Worm (Caenorhabditis elegans): ENCODE data around the gene R12G8.1.

Gene R12G8.1

ce11 chrV:17722553-17722952 is 26.5 kb downstream of the R12G8.1 start:
- TF ChIP-seq sea-1 (GFP tag; conservative IDR thresholded peaks at IDR 0.05) (no peak), tra-4 (tag; optimal IDR thresholded peaks at IDR 0.05) (no peak), pes-1 (GFP tag; IDR thresholded peaks at IDR 0.05) (no peak), ets-7 (tag; optimal IDR thresholded peaks at IDR 0.05) (no peak), ama-1 (optimal IDR thresholded peaks at IDR 0.05) (no peak), ceh-13 (GFP tag; optimal IDR thresholded peaks at IDR 0.05) (no peak), flt-1 (GFP tag; IDR thresholded peaks at IDR 0.05) (no peak), B0310.2 (tag; optimal IDR thresholded peaks at IDR 0.05) (no peak), scrt-1 (GFP tag; IDR thresholded peaks at IDR 0.05) (no peak)

ce11 chrV:17721709-17722108 is 27.3 kb downstream of the R12G8.1 start:
- TF ChIP-seq flt-1 (GFP tag; IDR thresholded peaks at IDR 0.05) (no peak), aly-1 (tag; optimal IDR thresholded peaks at IDR 0.05) (no peak), ets-7 (tag; optimal IDR thresholded peaks at IDR 0.05) (no peak), hnd-1 (tag; optimal IDR thresholded peaks at IDR 0.05) (no peak), tra-4 (tag; optimal IDR thresholded peaks at IDR 0.05) (no peak), pes-1 (GFP tag; IDR thresholded peaks at IDR 0.05) (no peak), tbx-11 (GFP tag; IDR thresholded peaks at IDR 0.05) (no peak), hmg-4 (GFP tag; optimal IDR thresholded peaks at IDR 0.05) (no peak), ceh-13 (GFP tag; optimal IDR thresholded peaks at IDR 0.05) (no peak), scrt-1 (GFP tag; IDR thresholded peaks at IDR 0.05) (no peak), B0310.2 (tag; optimal IDR thresholded peaks at IDR 0.05) (no peak), F13C5.2 (tag; optimal IDR thresholded peaks at IDR 0.05) (no peak), ceh-36 (tag; optimal IDR thresholded peaks at IDR 0.05) (no peak)

DNA sequence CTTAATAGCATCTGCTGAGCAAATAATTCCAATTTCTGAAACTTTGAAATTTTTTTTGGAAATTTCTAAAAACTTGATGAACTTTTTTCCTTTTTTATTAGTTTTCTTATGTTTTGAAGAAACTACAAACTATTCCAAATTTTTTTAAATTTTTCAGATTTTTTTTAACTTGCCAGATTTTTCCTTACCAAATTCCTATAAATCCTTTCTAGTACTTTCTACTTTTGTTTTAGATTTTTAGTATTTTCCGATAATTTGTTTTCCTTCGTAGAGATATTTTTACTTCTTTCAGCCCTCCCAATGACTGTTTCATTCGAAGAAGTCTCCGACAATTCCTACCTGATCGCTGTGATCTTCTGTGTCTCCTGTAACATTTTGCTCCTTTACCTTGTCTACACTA is 30.4 kb downstream of the R12G8.1 start, which contains the start of gene str-77:
Gene str-77 (plus strand): TSS at position 301 of the 400 bp plus-strand sequence.
- TF ChIP-seq tra-4 (tag; optimal IDR thresholded peaks at IDR 0.05), result no peak
- TF ChIP-seq hmg-4 (GFP tag; optimal IDR thresholded peaks at IDR 0.05), result no peak
- TF ChIP-seq B0310.2 (tag; optimal IDR thresholded peaks at IDR 0.05), result no peak
- no peak for TF ChIP-seq hnd-1 (tag; optimal IDR thresholded peaks at IDR 0.05)

DNA sequence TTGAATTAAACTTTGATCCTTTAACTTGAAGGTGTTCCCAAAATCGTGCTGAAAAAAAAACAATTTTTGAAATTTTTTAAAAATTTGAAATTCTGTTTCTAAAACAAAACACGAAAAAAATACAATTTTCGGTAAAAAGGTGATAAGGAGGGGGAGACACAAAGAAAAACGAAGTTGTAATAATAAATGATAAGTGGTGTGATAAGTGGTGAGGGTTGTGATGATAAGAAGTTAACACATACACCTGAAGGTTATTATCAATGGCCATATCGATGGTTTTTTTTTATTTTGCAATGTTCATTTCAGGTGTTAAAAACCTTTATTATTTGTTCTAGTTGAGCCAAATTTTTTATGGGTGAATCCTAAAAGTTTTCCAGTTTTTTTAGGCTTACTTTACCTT is 34.7 kb downstream of the R12G8.1 start, which contains the start of gene twk-33:
Gene twk-33 (minus strand): TSS at position 48 of the 400 bp plus-strand sequence.
- no peak for TF ChIP-seq hmbx-1 (tag; optimal IDR thresholded peaks at IDR 0.05)
- TF ChIP-seq F13C5.2 (tag; optimal IDR thresholded peaks at IDR 0.05), result no peak
- TF ChIP-seq B0310.2 (tag; optimal IDR thresholded peaks at IDR 0.05), result no peak
- no peak for TF ChIP-seq sea-1 (GFP tag; conservative IDR thresholded peaks at IDR 0.05)
- no peak for TF ChIP-seq tbx-37 (GFP tag; conservative IDR thresholded peaks at IDR 0.05)
- TF ChIP-seq ceh-36 (tag; optimal IDR thresholded peaks at IDR 0.05), result no peak
- TF ChIP-seq tra-4 (tag; optimal IDR thresholded peaks at IDR 0.05), result no peak
- no peak for TF ChIP-seq aly-1 (tag; optimal IDR thresholded peaks at IDR 0.05)

ce11 chrV:17712349-17712748 is 36.7 kb downstream of the R12G8.1 start:
- TF ChIP-seq ets-7 (tag; optimal IDR thresholded peaks at IDR 0.05), result no peak
- no peak for TF ChIP-seq scrt-1 (GFP tag; IDR thresholded peaks at IDR 0.05)

DNA sequence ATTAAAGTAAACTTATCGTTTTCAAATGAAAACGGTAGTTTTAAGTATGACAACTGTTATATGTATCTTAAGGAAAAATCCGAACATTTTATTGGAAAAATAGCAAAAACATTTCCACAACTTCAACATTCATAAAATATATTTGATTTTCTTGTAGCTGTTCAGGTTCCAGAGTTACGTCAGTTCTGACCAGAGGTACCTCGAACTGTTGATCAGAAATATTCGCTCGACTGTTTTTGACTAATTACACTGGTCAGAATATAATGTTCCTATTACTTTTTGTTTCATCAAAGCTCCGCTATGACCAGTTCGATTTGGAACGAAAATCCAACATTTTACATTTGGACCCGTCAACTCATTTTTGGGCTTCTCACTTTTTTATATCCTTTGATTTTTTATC is 42.0 kb downstream of the R12G8.1 start, which contains the start of gene srh-31:
Gene srh-31 (plus strand): TSS at position 301 of the 400 bp plus-strand sequence.
- no peak for TF ChIP-seq hmbx-1 (tag; optimal IDR thresholded peaks at IDR 0.05)

- no peak for TF ChIP-seq tbx-11 (GFP tag; IDR thresholded peaks at IDR 0.05)
- no peak for TF ChIP-seq ceh-36 (tag; optimal IDR thresholded peaks at IDR 0.05)
- TF ChIP-seq F13C5.2 (tag; optimal IDR thresholded peaks at IDR 0.05), result no peak
- no peak for TF ChIP-seq flt-1 (GFP tag; IDR thresholded peaks at IDR 0.05)
- no peak for TF ChIP-seq tra-4 (tag; optimal IDR thresholded peaks at IDR 0.05)
- no peak for TF ChIP-seq B0310.2 (tag; optimal IDR thresholded peaks at IDR 0.05)
- no peak for TF ChIP-seq scrt-1 (GFP tag; IDR thresholded peaks at IDR 0.05)
- TF ChIP-seq ceh-13 (GFP tag; optimal IDR thresholded peaks at IDR 0.05), result no peak
- no peak for TF ChIP-seq hmg-4 (GFP tag; optimal IDR thresholded peaks at IDR 0.05)
- TF ChIP-seq ama-1 (optimal IDR thresholded peaks at IDR 0.05), result no peak
- no peak for TF ChIP-seq pes-1 (GFP tag; IDR thresholded peaks at IDR 0.05)
- TF ChIP-seq ets-7 (tag; optimal IDR thresholded peaks at IDR 0.05), result no peak
- no peak for TF ChIP-seq hmbx-1 (tag; optimal IDR thresholded peaks at IDR 0.05)
- TF ChIP-seq hnd-1 (tag; optimal IDR thresholded peaks at IDR 0.05), result no peak
- TF ChIP-seq aly-1 (tag; optimal IDR thresholded peaks at IDR 0.05), result no peak
- TF ChIP-seq sea-1 (GFP tag; conservative IDR thresholded peaks at IDR 0.05), result no peak
- TF ChIP-seq tbx-37 (GFP tag; conservative IDR thresholded peaks at IDR 0.05), result no peak
These were observed 42.7 kb downstream of the R12G8.1 start for ce11 chrV:17706217-17706806.

DNA sequence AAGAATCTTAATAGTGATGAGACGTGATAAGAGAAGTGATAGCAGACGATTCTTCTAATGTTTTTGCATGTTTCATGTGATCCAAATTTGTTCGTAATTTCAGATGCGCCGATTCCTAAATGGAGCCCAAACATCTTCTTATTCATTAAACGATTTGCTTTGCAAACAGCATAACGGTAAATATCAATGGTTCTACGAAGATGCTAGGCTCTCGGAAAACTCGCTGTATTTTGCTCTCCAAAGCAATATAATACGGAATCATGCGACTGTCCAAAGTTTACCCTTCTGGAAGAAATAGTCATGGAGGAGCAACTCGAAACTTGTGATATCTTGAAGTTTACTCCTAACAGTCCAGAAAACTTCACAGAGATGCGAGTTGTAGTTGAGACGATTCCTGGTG is 43.2 kb downstream of the R12G8.1 start, which contains the start of gene W06D12.6:
Gene W06D12.6 (plus strand): TSS at position 301 of the 400 bp plus-strand sequence.
- no peak for TF ChIP-seq ets-7 (tag; optimal IDR thresholded peaks at IDR 0.05)
- no peak for TF ChIP-seq tbx-11 (GFP tag; IDR thresholded peaks at IDR 0.05)

ce11 chrV:17700728-17701262 is 48.2 kb downstream of the R12G8.1 start, which contains the start of the genes Y26G10.5 and srh-32:
Gene Y26G10.5 (minus strand): TSS chrV:17700828.
Gene srh-32 (plus strand): TSS chrV:17701212.
- TF ChIP-seq pes-1 (GFP tag; IDR thresholded peaks at IDR 0.05), result no peak
- no peak for TF ChIP-seq scrt-1 (GFP tag; IDR thresholded peaks at IDR 0.05)
- TF ChIP-seq ets-7 (tag; optimal IDR thresholded peaks at IDR 0.05), result no peak
- TF ChIP-seq sea-1 (GFP tag; conservative IDR thresholded peaks at IDR 0.05), result no peak
- TF ChIP-seq ceh-36 (tag; optimal IDR thresholded peaks at IDR 0.05), result no peak
- no peak for TF ChIP-seq ama-1 (optimal IDR thresholded peaks at IDR 0.05)
- TF ChIP-seq ceh-13 (GFP tag; optimal IDR thresholded peaks at IDR 0.05), result no peak
- no peak for TF ChIP-seq tra-4 (tag; optimal IDR thresholded peaks at IDR 0.05)
- TF ChIP-seq tbx-11 (GFP tag; IDR thresholded peaks at IDR 0.05), result no peak
- TF ChIP-seq flt-1 (GFP tag; IDR thresholded peaks at IDR 0.05), result no peak
- TF ChIP-seq hmbx-1 (tag; optimal IDR thresholded peaks at IDR 0.05), result no peak
- TF ChIP-seq F13C5.2 (tag; optimal IDR thresholded peaks at IDR 0.05), result no peak
